Worm (Caenorhabditis elegans) whole organism, mixed stage, embryonic: Measurements from ENCODE around the gene R07B7.10.

Experiments
- M03D4.4 ChIP-seq: sonication (generic microtip); optimal IDR thresholded peaks from 2 replicates; lab custom pipeline; 2017; ENCODE audit warnings: mild to moderate bottlenecking, missing genetic modification characterization, missing compliant biosample characterization
- bed-3 ChIP-seq: fragments of 200-800 bp; sonication (Bioruptor generic); optimal IDR thresholded peaks from 3 replicates; lab custom pipeline; 2018; ENCODE audit warnings: mild to moderate bottlenecking, missing genetic modification characterization, moderate library complexity, missing compliant biosample characterization
- blmp-1 ChIP-seq: fragments of 150-350 bp; optimal IDR thresholded peaks from 2 replicates; lab custom pipeline; 2014; ENCODE audit warnings: missing biosample characterization, missing genetic modification characterization
- ceh-39 ChIP-seq: fragments of 150-350 bp; optimal IDR thresholded peaks from 2 replicates; lab custom pipeline; 2014; ENCODE audit warnings: missing biosample characterization, missing genetic modification characterization
- ceh-43 ChIP-seq: fragments of 200-800 bp; sonication (Bioruptor generic); optimal IDR thresholded peaks from 2 replicates; lab custom pipeline; 2018; ENCODE audit warnings: mild to moderate bottlenecking, missing genetic modification characterization, moderate library complexity, missing compliant biosample characterization
- ceh-83 ChIP-seq: fragments of 200-800 bp; sonication (Bioruptor generic); optimal IDR thresholded peaks from 2 replicates; lab custom pipeline; 2018; ENCODE audit warnings: mild to moderate bottlenecking, missing genetic modification characterization, missing compliant biosample characterization
- ces-1 ChIP-seq: fragments of 150-350 bp; optimal IDR thresholded peaks from 2 replicates; lab custom pipeline; 2014; ENCODE audit warnings: missing biosample characterization, missing genetic modification reagents, missing genetic modification characterization
- cnd-1 ChIP-seq: fragments of 200-800 bp; sonication (Bioruptor generic); optimal IDR thresholded peaks from 2 replicates; lab custom pipeline; 2018; ENCODE audit warnings: mild to moderate bottlenecking, missing genetic modification characterization, missing compliant biosample characterization
- drap-1 ChIP-seq: fragments of 200-800 bp; sonication (Bioruptor generic); optimal IDR thresholded peaks from 3 replicates; lab custom pipeline; 2018; ENCODE audit warnings: mild to moderate bottlenecking, missing genetic modification characterization, missing compliant biosample characterization
- elt-1 ChIP-seq: sonication (generic microtip); optimal IDR thresholded peaks from 2 replicates; lab custom pipeline; 2017; ENCODE audit warnings: missing genetic modification characterization, mild to moderate bottlenecking, missing compliant biosample characterization, antibody characterized with exemption, moderate library complexity, borderline replicate concordance; ENCODE audit not compliant: insufficient read depth
- elt-3 ChIP-seq: fragments of 150-350 bp; optimal IDR thresholded peaks from 2 replicates; lab custom pipeline; 2014; ENCODE audit warnings: missing biosample characterization, missing genetic modification characterization
- flh-1 ChIP-seq: fragments of 200-800 bp; sonication (Bioruptor generic); optimal IDR thresholded peaks from 2 replicates; lab custom pipeline; 2018; ENCODE audit warnings: mild to moderate bottlenecking, missing genetic modification characterization, moderate library complexity, missing compliant biosample characterization
- ham-2 ChIP-seq: fragments of 200-800 bp; sonication (Bioruptor generic); optimal IDR thresholded peaks from 2 replicates; lab custom pipeline; 2018; ENCODE audit warnings: mild to moderate bottlenecking, missing genetic modification characterization, missing compliant biosample characterization
- hlh-1 ChIP-seq: fragments of 150-350 bp; optimal IDR thresholded peaks from 2 replicates; lab custom pipeline; 2014; ENCODE audit warnings: missing biosample characterization, missing genetic modification reagents, missing genetic modification characterization
- lin-13 ChIP-seq: fragments of 150-350 bp; optimal IDR thresholded peaks from 2 replicates; lab custom pipeline; 2014; ENCODE audit warnings: missing biosample characterization, missing genetic modification characterization
- lin-32 ChIP-seq: fragments of 200-800 bp; sonication (Bioruptor generic); optimal IDR thresholded peaks from 2 replicates; lab custom pipeline; 2018; ENCODE audit warnings: mild to moderate bottlenecking, missing genetic modification characterization, missing compliant biosample characterization
- lsy-2 ChIP-seq: fragments of 150-350 bp; optimal IDR thresholded peaks from 2 replicates; lab custom pipeline; 2014; ENCODE audit warnings: missing biosample characterization, missing genetic modification characterization
- mab-5 ChIP-seq: fragments of 150-350 bp; optimal IDR thresholded peaks from 2 replicates; lab custom pipeline; 2014; ENCODE audit warnings: missing biosample characterization, missing genetic modification characterization
- mep-1 ChIP-seq: fragments of 150-350 bp; optimal IDR thresholded peaks from 2 replicates; lab custom pipeline; 2017; ENCODE audit warnings: missing biosample characterization, missing genetic modification reagents, missing genetic modification characterization, inconsistent platforms
- mls-2 ChIP-seq: sonication (generic microtip); optimal IDR thresholded peaks from 2 replicates; lab custom pipeline; 2016; ENCODE audit warnings: mild to moderate bottlenecking, missing genetic modification characterization, moderate library complexity, missing compliant biosample characterization
- nhr-12 ChIP-seq: fragments of 150-350 bp; optimal IDR thresholded peaks from 2 replicates; lab custom pipeline; 2014; ENCODE audit warnings: missing biosample characterization, missing genetic modification characterization
- nhr-2 ChIP-seq: fragments of 150-350 bp; optimal IDR thresholded peaks from 2 replicates; lab custom pipeline; 2014; ENCODE audit warnings: missing biosample characterization, missing genetic modification characterization
- nhr-237 ChIP-seq: fragments of 150-350 bp; optimal IDR thresholded peaks from 2 replicates; lab custom pipeline; 2014; ENCODE audit warnings: missing biosample characterization, missing genetic modification characterization
- nhr-28 ChIP-seq: fragments of 150-350 bp; optimal IDR thresholded peaks from 2 replicates; lab custom pipeline; 2014; ENCODE audit warnings: missing biosample characterization, missing genetic modification characterization
- nhr-76 ChIP-seq: sonication (generic microtip); optimal IDR thresholded peaks from 2 replicates; lab custom pipeline; 2017; ENCODE audit warnings: missing biosample characterization, missing genetic modification characterization
- pha-4 ChIP-seq: fragments of 150-350 bp; optimal IDR thresholded peaks from 2 replicates; lab custom pipeline; 2018; ENCODE audit warnings: missing biosample characterization, missing genetic modification reagents, missing genetic modification characterization
- sem-2 ChIP-seq: fragments of 200-800 bp; sonication (Bioruptor generic); optimal IDR thresholded peaks from 2 replicates; lab custom pipeline; 2018; ENCODE audit warnings: mild to moderate bottlenecking, missing genetic modification characterization, missing compliant biosample characterization
- snpc-4 ChIP-seq: fragments of 150-350 bp; optimal IDR thresholded peaks from 2 replicates; lab custom pipeline; 2014; ENCODE audit warnings: missing biosample characterization, missing genetic modification characterization
- unc-120 ChIP-seq: sonication (generic microtip); optimal IDR thresholded peaks from 2 replicates; lab custom pipeline; 2017; ENCODE audit warnings: missing genetic modification characterization, missing compliant biosample characterization; ENCODE audit not compliant: poor library complexity, severe bottlenecking
- unc-39 ChIP-seq: fragments of 150-350 bp; optimal IDR thresholded peaks from 2 replicates; lab custom pipeline; 2014; ENCODE audit warnings: missing biosample characterization, missing genetic modification characterization
- unc-62 ChIP-seq: fragments of 150-350 bp; optimal IDR thresholded peaks from 2 replicates; lab custom pipeline; 2014; ENCODE audit warnings: missing biosample characterization, missing genetic modification reagents, missing genetic modification characterization
- zip-8 ChIP-seq: fragments of 150-350 bp; optimal IDR thresholded peaks from 2 replicates; lab custom pipeline; 2014; ENCODE audit warnings: missing biosample characterization, missing genetic modification characterization
- ztf-11 ChIP-seq: fragments of 150-350 bp; optimal IDR thresholded peaks from 2 replicates; lab custom pipeline; 2014; ENCODE audit warnings: missing biosample characterization, missing genetic modification characterization

Gene R07B7.10

ce11 chrV:12039755-12040154 lies 43.3 kb upstream of the R07B7.10 start:
- TF ChIP-seq ceh-43 (GFP tag; lab: Kevin White, UChicago) (peak; percentile 51), mls-2 (tag; lab: Kevin White, UChicago) (peak; percentile 39), nhr-76 (no peak), nhr-2 (tag; lab: Kevin White, UChicago) (peak; percentile 74)

ce11 chrV:12040823-12041606 lies 42.0 kb upstream of the R07B7.10 start, which contains the start of the genes kup-1 and F10C2.4:
Gene kup-1, minus strand, starts transcription at chrV:12040873.
Gene F10C2.4, plus strand, starts transcription at chrV:12041556.
- TF ChIP-seq mep-1 (tag; lab: Kevin White, UChicago): peak; percentile 53
- no peak for TF ChIP-seq nhr-76
- TF ChIP-seq hlh-1 (tag; lab: Kevin White, UChicago): no peak
- peak; percentile 5 for TF ChIP-seq nhr-237 (tag; lab: Kevin White, UChicago)
- TF ChIP-seq lsy-2 (tag; lab: Kevin White, UChicago): peak; percentile 39
- no peak for TF ChIP-seq drap-1 (GFP tag; lab: Kevin White, UChicago)
- TF ChIP-seq ceh-39 (tag; lab: Kevin White, UChicago): peak; percentile 61
- no peak for TF ChIP-seq zip-8 (tag; lab: Kevin White, UChicago)
- no peak for TF ChIP-seq blmp-1 (tag; lab: Kevin White, UChicago)
- no peak for TF ChIP-seq ztf-11 (tag; lab: Kevin White, UChicago)
- peak; percentile 13 for TF ChIP-seq nhr-2 (tag; lab: Kevin White, UChicago)
- no peak for TF ChIP-seq nhr-28 (tag; lab: Kevin White, UChicago)

ce11 chrV:12045132-12045531 lies 37.9 kb upstream of the R07B7.10 start, which contains the start of gene F10C2.5:
Gene F10C2.5, plus strand, starts transcription at chrV:12045432.
- no peak for TF ChIP-seq mep-1 (tag; lab: Kevin White, UChicago)
- TF ChIP-seq ceh-39 (tag; lab: Kevin White, UChicago): no peak
- TF ChIP-seq nhr-76: no peak
- no peak for TF ChIP-seq mab-5 (tag; lab: Kevin White, UChicago)
- TF ChIP-seq mls-2 (tag; lab: Kevin White, UChicago): no peak
- no peak for TF ChIP-seq ces-1 (GFP tag; lab: Kevin White, UChicago)
- no peak for TF ChIP-seq drap-1 (GFP tag; lab: Kevin White, UChicago)
- no peak for TF ChIP-seq lin-32 (GFP tag; lab: Kevin White, UChicago)
- no peak for TF ChIP-seq bed-3
- TF ChIP-seq lsy-2 (tag; lab: Kevin White, UChicago): no peak
- TF ChIP-seq elt-1 (tag; lab: Kevin White, UChicago): no peak
- TF ChIP-seq sem-2 (GFP tag; lab: Kevin White, UChicago): no peak

- TF ChIP-seq ham-2 (no peak), drap-1 (GFP tag; lab: Kevin White, UChicago) (no peak), ceh-83 (GFP tag; lab: Kevin White, UChicago) (no peak), bed-3 (no peak), pha-4 (no peak), cnd-1 (tag; lab: Kevin White, UChicago) (no peak), flh-1 (GFP tag; lab: Kevin White, UChicago) (no peak), hlh-1 (tag; lab: Kevin White, UChicago) (no peak), blmp-1 (tag; lab: Kevin White, UChicago) (no peak)
These were observed 35.3 kb upstream of the R07B7.10 start for ce11 chrV:12047735-12048134.

ce11 chrV:12048445-12048844 lies 34.6 kb upstream of the R07B7.10 start, which contains the start of gene dars-2:
Gene dars-2, plus strand, starts transcription at chrV:12048745.
- no peak for TF ChIP-seq lsy-2 (tag; lab: Kevin White, UChicago)
- TF ChIP-seq pha-4: no peak
- TF ChIP-seq nhr-2 (tag; lab: Kevin White, UChicago): no peak
- TF ChIP-seq drap-1 (GFP tag; lab: Kevin White, UChicago): no peak
- no peak for TF ChIP-seq unc-120 (tag; lab: Kevin White, UChicago)
- no peak for TF ChIP-seq M03D4.4 (tag; lab: Kevin White, UChicago)

ce11 chrV:12053598-12053997 lies 29.4 kb upstream of the R07B7.10 start, which contains the start of gene F10C2.7:
Gene F10C2.7, plus strand, starts transcription at chrV:12053898.
- no peak for TF ChIP-seq ces-1 (GFP tag; lab: Kevin White, UChicago)
- no peak for TF ChIP-seq hlh-1 (tag; lab: Kevin White, UChicago)
- no peak for TF ChIP-seq ceh-43 (GFP tag; lab: Kevin White, UChicago)
- TF ChIP-seq nhr-12 (tag; lab: Kevin White, UChicago): no peak
- TF ChIP-seq M03D4.4 (tag; lab: Kevin White, UChicago): no peak
- no peak for TF ChIP-seq bed-3
- TF ChIP-seq nhr-76: no peak
- no peak for TF ChIP-seq zip-8 (tag; lab: Kevin White, UChicago)
- TF ChIP-seq unc-62 (GFP tag; lab: Kevin White, UChicago): no peak
- no peak for TF ChIP-seq blmp-1 (tag; lab: Kevin White, UChicago)
- TF ChIP-seq unc-39 (tag; lab: Kevin White, UChicago): no peak
- no peak for TF ChIP-seq lin-13
- no peak for TF ChIP-seq snpc-4
- TF ChIP-seq elt-3: no peak
- no peak for TF ChIP-seq nhr-2 (tag; lab: Kevin White, UChicago)
- no peak for TF ChIP-seq drap-1 (GFP tag; lab: Kevin White, UChicago)
- TF ChIP-seq ceh-39 (tag; lab: Kevin White, UChicago): no peak
